Fruit fly (Drosophila melanogaster) whole organism, embryonic: ENCODE measurements around the gene Girdin.

Source experiments
- Adf1 ChIP-seq: fragments of 200-800 bp; sonication (Bioruptor generic); IDR thresholded peaks from 2 replicates; pipeline ENCODE4 v1.3.6; 2022; ENCODE audit warnings: missing biosample characterization, missing genetic modification characterization
- CG10565 ChIP-seq: fragments of 200-800 bp; sonication (Bioruptor generic); optimal IDR thresholded peaks from 3 replicates; lab custom pipeline; 2016; ENCODE audit warnings: missing biosample characterization, mild to moderate bottlenecking, missing genetic modification characterization
- CG12155 ChIP-seq: fragments of 200-800 bp; sonication (Bioruptor generic); optimal IDR thresholded peaks from 3 replicates; lab custom pipeline; 2016; ENCODE audit warnings: missing biosample characterization, missing genetic modification characterization
- CG12219 ChIP-seq: fragments of 200-800 bp; sonication (Bioruptor generic); optimal IDR thresholded peaks from 3 replicates; lab custom pipeline; 2018; ENCODE audit warnings: missing biosample characterization, mild to moderate bottlenecking, missing genetic modification characterization
- CG15696 ChIP-seq: fragments of 200-800 bp; sonication (Bioruptor generic); optimal IDR thresholded peaks from 2 replicates; lab custom pipeline; 2019; ENCODE audit warnings: missing biosample characterization, mild to moderate bottlenecking, missing genetic modification characterization, moderate library complexity
- CG16779 ChIP-seq: fragments of 200-800 bp; sonication (Bioruptor generic); IDR thresholded peaks from 2 replicates; pipeline ENCODE4 v1.3.6; 2022; ENCODE audit warnings: missing biosample characterization, missing genetic modification characterization
- CG17385 ChIP-seq: fragments of 200-800 bp; sonication (Bioruptor generic); optimal IDR thresholded peaks from 3 replicates; lab custom pipeline; 2018; ENCODE audit warnings: missing biosample characterization, mild to moderate bottlenecking, missing genetic modification characterization
- CG1832 ChIP-seq: fragments of 200-800 bp; sonication (Bioruptor generic); optimal IDR thresholded peaks from 2 replicates; lab custom pipeline; 2017; ENCODE audit warnings: missing biosample characterization, mild to moderate bottlenecking, missing genetic modification characterization, inconsistent platforms
- CG3281 ChIP-seq: fragments of 200-800 bp; sonication (Bioruptor generic); optimal IDR thresholded peaks from 3 replicates; lab custom pipeline; 2017; ENCODE audit warnings: missing biosample characterization, mild to moderate bottlenecking, missing genetic modification characterization
- CG34376 ChIP-seq: fragments of 200-800 bp; sonication (Bioruptor generic); optimal IDR thresholded peaks from 2 replicates; lab custom pipeline; 2018; ENCODE audit warnings: missing biosample characterization, mild to moderate bottlenecking, missing genetic modification characterization
- CG34422 ChIP-seq: fragments of 200-800 bp; sonication (Bioruptor generic); IDR thresholded peaks from 3 replicates; pipeline ENCODE4 v1.3.6; 2022; ENCODE audit warnings: missing biosample characterization, missing genetic modification characterization
- CG6254 ChIP-seq: fragments of 200-800 bp; sonication (Bioruptor generic); optimal IDR thresholded peaks from 3 replicates; lab custom pipeline; 2017; ENCODE audit warnings: mild to moderate bottlenecking, missing biosample characterization, missing genetic modification reagents, missing genetic modification characterization
- CG7987 ChIP-seq: fragments of 200-800 bp; sonication (Bioruptor generic); optimal IDR thresholded peaks from 2 replicates; lab custom pipeline; 2018; ENCODE audit warnings: missing biosample characterization, mild to moderate bottlenecking, missing genetic modification characterization, moderate library complexity
- CG8478 ChIP-seq: fragments of >200 bp; optimal IDR thresholded peaks from 2 replicates; lab custom pipeline; 2018
- CrebB ChIP-seq: fragments of 200-800 bp; sonication (Bioruptor generic); optimal IDR thresholded peaks from 3 replicates; lab custom pipeline; 2018; ENCODE audit warnings: missing biosample characterization, mild to moderate bottlenecking, missing genetic modification characterization
- Dbx ChIP-seq: fragments of 200-800 bp; sonication (Bioruptor generic); IDR thresholded peaks from 3 replicates; pipeline ENCODE4 v1.3.6; 2022; ENCODE audit warnings: missing biosample characterization, missing genetic modification characterization
- HLHmδ ChIP-seq: fragments of 200-800 bp; sonication (Bioruptor generic); optimal IDR thresholded peaks from 2 replicates; lab custom pipeline; 2018; ENCODE audit warnings: missing biosample characterization, mild to moderate bottlenecking, missing genetic modification characterization, moderate library complexity
- Hr39 ChIP-seq: fragments of >200 bp; optimal IDR thresholded peaks from 2 replicates; lab custom pipeline; 2017
- MESR4 ChIP-seq: fragments of 200-800 bp; sonication (Bioruptor generic); optimal IDR thresholded peaks from 2 replicates; lab custom pipeline; 2018; ENCODE audit warnings: missing biosample characterization, mild to moderate bottlenecking, missing genetic modification characterization, moderate library complexity
- Spps ChIP-seq: fragments of 200-800 bp; sonication (Bioruptor generic); optimal IDR thresholded peaks from 2 replicates; lab custom pipeline; 2018; ENCODE audit warnings: missing biosample characterization, mild to moderate bottlenecking, missing genetic modification characterization
- YL-1 ChIP-seq: fragments of 200-800 bp; sonication (Bioruptor generic); optimal IDR thresholded peaks from 3 replicates; lab custom pipeline; 2017; ENCODE audit warnings: missing biosample characterization, mild to moderate bottlenecking, missing genetic modification characterization
- bsh ChIP-seq, 2 experiments: fragments of 200-800 bp; sonication (Bioruptor generic); optimal IDR thresholded peaks; 2 replicates each; lab custom pipeline; 2017 to 2018; ENCODE audit warnings: mild to moderate bottlenecking in 2 of 2, missing biosample characterization in 2 of 2, missing genetic modification characterization in 2 of 2, moderate library complexity in 1 of 2
- cas ChIP-seq: fragments of 200-800 bp; sonication (Bioruptor generic); IDR thresholded peaks from 2 replicates; pipeline ENCODE4 v1.3.6; 2022; ENCODE audit warnings: missing biosample characterization, missing genetic modification characterization
- cg ChIP-seq: fragments of 200-800 bp; sonication (Bioruptor generic); optimal IDR thresholded peaks from 3 replicates; lab custom pipeline; 2019; ENCODE audit warnings: missing biosample characterization, mild to moderate bottlenecking, missing genetic modification characterization, moderate library complexity
- chinmo ChIP-seq: fragments of 200-800 bp; sonication (Bioruptor generic); IDR thresholded peaks from 4 replicates; pipeline ENCODE4 v1.3.6; 2022; ENCODE audit warnings: missing biosample characterization, missing genetic modification characterization; ENCODE audit not compliant: partially characterized antibody
- chn ChIP-seq: fragments of 200-800 bp; sonication (Bioruptor generic); optimal IDR thresholded peaks from 2 replicates; lab custom pipeline; 2016; ENCODE audit warnings: missing biosample characterization, missing genetic modification characterization
- disco-r ChIP-seq: fragments of 200-800 bp; sonication (Bioruptor generic); optimal IDR thresholded peaks from 2 replicates; lab custom pipeline; 2016; ENCODE audit warnings: missing biosample characterization, missing genetic modification characterization
- dpn ChIP-seq, 2 experiments: fragments of 200-800 bp; sonication (Bioruptor generic); optimal IDR thresholded peaks; 3 replicates each; lab custom pipeline; 2016; ENCODE audit warnings: missing biosample characterization in 2 of 2, missing genetic modification characterization in 2 of 2
- ftz-f1 ChIP-seq: fragments of 200-800 bp; sonication (Bioruptor generic); optimal IDR thresholded peaks from 2 replicates; lab custom pipeline; 2016; ENCODE audit warnings: missing biosample characterization, missing genetic modification characterization
- gro ChIP-seq: fragments of 200-800 bp; sonication (Bioruptor generic); optimal IDR thresholded peaks from 2 replicates; lab custom pipeline; 2016; ENCODE audit warnings: missing biosample characterization, missing genetic modification characterization
- hb ChIP-seq: fragments of 200-800 bp; sonication (Bioruptor generic); IDR thresholded peaks from 3 replicates; pipeline ENCODE4 v1.3.6; 2022; ENCODE audit warnings: missing biosample characterization, missing genetic modification characterization; ENCODE audit not compliant: partially characterized antibody
- lola ChIP-seq, 3 experiments: fragments of >200 bp in 2 of 3; fragments of 200-800 bp in 1 of 3; sonication (Bioruptor generic) in 1 of 3; optimal IDR thresholded peaks; 2 replicates each; lab custom pipeline; 2017 to 2019; ENCODE audit warnings: missing biosample characterization in 3 of 3, missing genetic modification characterization in 3 of 3, mild to moderate bottlenecking in 1 of 3, moderate library complexity in 1 of 3
- luna ChIP-seq: fragments of 200-800 bp; sonication (Bioruptor generic); optimal IDR thresholded peaks from 2 replicates; lab custom pipeline; 2016; ENCODE audit warnings: missing biosample characterization, missing genetic modification characterization
- nau ChIP-seq: fragments of 200-800 bp; sonication (Bioruptor generic); optimal IDR thresholded peaks from 3 replicates; lab custom pipeline; 2017; ENCODE audit warnings: missing biosample characterization, mild to moderate bottlenecking, missing genetic modification characterization, missing genetic modification reagents
- nerfin-1 ChIP-seq: fragments of 200-800 bp; sonication (Bioruptor generic); optimal IDR thresholded peaks from 3 replicates; lab custom pipeline; 2019; ENCODE audit warnings: missing biosample characterization, mild to moderate bottlenecking, missing genetic modification characterization, moderate library complexity
- nom ChIP-seq: fragments of 200-800 bp; sonication (Bioruptor generic); optimal IDR thresholded peaks from 2 replicates; lab custom pipeline; 2017; ENCODE audit warnings: missing biosample characterization, missing genetic modification characterization, mild to moderate bottlenecking, moderate library complexity, missing genetic modification reagents
- psq ChIP-seq: fragments of 200-800 bp; sonication (Bioruptor generic); optimal IDR thresholded peaks from 2 replicates; lab custom pipeline; 2017; ENCODE audit warnings: missing biosample characterization, missing genetic modification characterization
- sd ChIP-seq: fragments of 200-800 bp; sonication (Bioruptor generic); optimal IDR thresholded peaks from 3 replicates; lab custom pipeline; 2018; ENCODE audit warnings: missing biosample characterization, mild to moderate bottlenecking, missing genetic modification characterization, moderate library complexity
- sens ChIP-seq: fragments of 200-800 bp; sonication (Bioruptor generic); peaks from one replicate; lab custom pipeline; 2016; ENCODE audit warnings: missing biosample characterization, missing genetic modification characterization
- sens-2 ChIP-seq: fragments of 200-800 bp; sonication (Bioruptor generic); IDR thresholded peaks from 2 replicates; pipeline ENCODE4 v1.3.6; 2022; ENCODE audit warnings: missing biosample characterization, missing genetic modification characterization
- unc-4 ChIP-seq: fragments of 200-800 bp; sonication (Bioruptor generic); IDR thresholded peaks from 2 replicates; pipeline ENCODE4 v1.3.6; 2022; ENCODE audit warnings: missing biosample characterization, missing genetic modification characterization; ENCODE audit not compliant: partially characterized antibody
- unpg ChIP-seq: fragments of 200-800 bp; sonication (Bioruptor generic); optimal IDR thresholded peaks from 3 replicates; lab custom pipeline; 2018; ENCODE audit warnings: missing biosample characterization, mild to moderate bottlenecking, missing genetic modification characterization, moderate library complexity
- vfl ChIP-seq: fragments of 200-800 bp; sonication (Bioruptor generic); optimal IDR thresholded peaks from 2 replicates; lab custom pipeline; 2016; ENCODE audit warnings: missing biosample characterization, missing genetic modification characterization
- zen2 ChIP-seq: fragments of 200-800 bp; sonication (Bioruptor generic); IDR thresholded peaks from 3 replicates; pipeline ENCODE4 v1.3.6; 2022; ENCODE audit warnings: missing biosample characterization, missing genetic modification characterization; ENCODE audit not compliant: partially characterized antibody

Gene Girdin

DNA sequence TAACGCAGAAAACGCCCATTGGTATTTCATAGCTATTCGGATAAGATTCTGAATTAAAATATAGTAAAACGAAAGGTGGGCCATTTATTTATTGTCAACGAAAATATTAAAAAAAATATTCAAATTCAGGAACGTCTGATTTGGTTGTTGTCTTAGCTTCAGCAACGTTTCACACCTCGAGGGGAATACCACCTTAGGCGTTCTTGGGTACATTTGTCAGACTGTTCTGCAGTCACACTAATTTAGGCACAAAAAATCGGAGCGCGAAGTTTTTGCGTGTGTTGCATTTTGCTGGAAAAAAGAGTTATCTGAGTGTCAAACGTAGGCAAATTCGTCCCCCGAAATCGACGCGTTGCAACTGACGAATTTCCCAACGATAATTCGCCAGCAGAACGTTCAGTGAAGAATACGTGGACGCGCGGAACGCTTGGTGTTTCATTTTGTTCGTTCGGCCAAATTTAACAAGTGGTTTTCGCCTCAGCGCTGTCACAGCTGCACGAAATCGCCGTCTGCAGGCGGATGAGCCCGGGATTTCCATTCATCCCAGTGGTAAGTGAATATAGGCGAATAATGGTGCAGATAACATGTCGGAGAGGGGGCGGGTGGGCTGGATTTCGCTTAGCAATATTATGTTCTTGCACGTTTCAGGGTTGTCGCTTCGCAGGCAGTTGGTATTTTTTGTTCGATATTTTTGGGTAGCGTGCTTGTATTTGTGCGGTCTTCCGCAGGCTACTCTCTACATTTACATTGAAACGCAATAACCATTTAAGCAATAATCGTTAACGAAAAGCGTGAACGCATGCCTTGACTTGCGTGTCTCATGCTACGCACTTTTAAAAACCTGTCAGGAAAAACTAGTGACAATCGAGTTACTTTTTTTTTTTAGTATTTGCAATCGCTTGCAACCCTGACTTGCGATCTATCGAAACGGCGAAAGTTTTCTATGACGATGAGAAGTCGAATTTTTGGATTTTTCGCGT is 46.3 kb downstream of the Girdin start, which contains the start of gene Larp4B (continued):
- TF ChIP-seq CG3281 (GFP tag; lab: Kevin White, UChicago) (peak; percentile 33), sd (peak; percentile 37), nau (no peak), unpg (no peak), Spps (tag; lab: Kevin White, UChicago) (no peak), vfl (no peak), sens-2 (GFP tag; lab: Robert Waterston, UW) (no peak), CG34376 (GFP tag; lab: Kevin White, UChicago) (no peak), HLHmδ (GFP tag; lab: Kevin White, UChicago) (no peak)

DNA sequence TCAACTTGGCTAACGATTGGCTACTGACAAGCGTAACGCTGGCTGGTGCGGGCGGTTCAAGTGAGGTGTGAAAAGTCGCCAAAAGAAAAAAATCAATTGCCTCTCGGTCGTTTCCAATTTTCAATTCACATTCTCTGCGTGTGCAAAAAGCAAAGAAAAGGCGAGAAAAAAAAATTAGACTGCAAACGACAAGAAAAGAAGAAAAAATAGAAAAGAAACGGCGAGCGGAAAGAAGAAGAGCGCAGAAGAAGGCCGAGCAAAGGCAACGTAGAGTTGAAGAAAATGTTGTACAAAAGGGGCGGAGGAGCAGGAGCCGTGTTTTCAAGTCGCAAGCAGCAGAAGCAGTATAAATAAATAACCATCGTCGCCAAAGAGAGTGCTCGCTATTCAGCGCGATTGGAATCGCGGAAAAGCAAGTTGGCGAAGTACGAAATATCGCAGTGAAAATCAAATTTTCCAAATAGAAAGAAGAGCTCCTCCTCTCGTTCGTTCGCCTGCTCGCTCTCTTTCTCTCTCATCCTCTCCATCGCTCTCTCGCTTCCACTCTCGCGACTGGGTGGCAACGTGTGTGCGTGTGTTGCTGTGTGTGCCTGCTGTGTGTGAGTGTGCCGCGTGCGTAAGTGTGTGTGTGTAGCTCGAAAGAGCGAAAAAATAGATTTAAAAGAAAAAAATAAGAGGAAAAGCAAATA is 47.2 kb downstream of the Girdin start:
- 0 out of 2 replicates have a peak, but pooled peaks have one; percentile 21 for TF ChIP-seq unc-4 (GFP tag; lab: Robert Waterston, UW)
- peak; percentile 23 for TF ChIP-seq MESR4
- 0 out of 3 replicates have a peak, but pooled peaks have one; percentile 13 for TF ChIP-seq Dbx (GFP tag; lab: Robert Waterston, UW)
- no peak for TF ChIP-seq lola (GFP tag; optimal IDR thresholded peaks at IDR 0.05; lab: Kevin White, UChicago)
- TF ChIP-seq CG8478, result peak; percentile 90
- TF ChIP-seq CG34422 (GFP tag; lab: Robert Waterston, UW), result peak; percentile 28; the same call in 1 of the 3 replicates
- TF ChIP-seq hb, result 0 out of 3 replicates have a peak, but pooled peaks have one; percentile 18
- TF ChIP-seq CG7987 (GFP tag; lab: Kevin White, UChicago), result peak; percentile 54
- TF ChIP-seq ftz-f1 (GFP tag; lab: Kevin White, UChicago), result peak; percentile 34
- TF ChIP-seq chinmo, result no peak; the same call in 2 of the 4 replicates
- TF ChIP-seq Adf1, result peak; percentile 32; the same call in 1 of the 2 replicates
- peak; percentile 68 for TF ChIP-seq nom (GFP tag; lab: Kevin White, UChicago)
- no peak for TF ChIP-seq gro (GFP tag; lab: Kevin White, UChicago)
- TF ChIP-seq vfl, result peak; percentile 9
- TF ChIP-seq chn (GFP tag; lab: Kevin White, UChicago), result peak; percentile 26
- TF ChIP-seq CG15696 (tag; lab: Kevin White, UChicago), result no peak
- TF ChIP-seq Hr39, result no peak
- TF ChIP-seq sens (GFP tag; lab: Kevin White, UChicago), result peak; percentile 10
- TF ChIP-seq psq, result peak; percentile 18
- no peak for TF ChIP-seq CrebB
- TF ChIP-seq YL-1, result peak; percentile 8
- TF ChIP-seq bsh (GFP tag; optimal IDR thresholded peaks at IDR 0.05; lab: Kevin White, UChicago), result peak in 1 of 2 experiments; percentile 48
- TF ChIP-seq CG12219 (GFP tag; lab: Kevin White, UChicago), result peak; percentile 57
- peak; percentile 19 for TF ChIP-seq CG12155 (GFP tag; lab: Kevin White, UChicago)
- TF ChIP-seq CG10565 (GFP tag; lab: Kevin White, UChicago), result no peak
- TF ChIP-seq disco-r (GFP tag; lab: Kevin White, UChicago), result peak; percentile 17
- peak; percentile 46 for TF ChIP-seq HLHmδ (GFP tag; lab: Kevin White, UChicago)
- TF ChIP-seq cas, result no peak
- no peak for TF ChIP-seq luna (GFP tag; lab: Kevin White, UChicago)
- TF ChIP-seq CG6254 (GFP tag; lab: Kevin White, UChicago), result peak; percentile 20
- TF ChIP-seq dpn (GFP tag; optimal IDR thresholded peaks at IDR 0.05; lab: Kevin White, UChicago), result peak in 1 of 2 experiments; percentile 17
- TF ChIP-seq zen2, result 0 out of 3 replicates have a peak, but pooled peaks have one; percentile 15
- no peak for TF ChIP-seq CG16779 (GFP tag; lab: Robert Waterston, UW)
- peak; percentile 87 for TF ChIP-seq CG1832
- peak; percentile 41 for TF ChIP-seq nerfin-1 (tag; lab: Kevin White, UChicago)
- peak; percentile 90 for TF ChIP-seq CG17385 (GFP tag; lab: Kevin White, UChicago)
- TF ChIP-seq cg (GFP tag; lab: Kevin White, UChicago), result peak; percentile 100
- TF ChIP-seq CG34376 (GFP tag; lab: Kevin White, UChicago), result peak; percentile 60
